Worm (Caenorhabditis elegans) whole organism, L4/young adult: ENCODE data around the gene B0403.3.

ENCODE experiments used
- dao-5 ChIP-seq: sonication (generic microtip); optimal IDR thresholded peaks from 2 replicates; lab custom pipeline; 2016; ENCODE audit warnings: missing genotype, missing genetic modification characterization, moderate library complexity, missing compliant biosample characterization
- him-1 ChIP-seq: sonication (generic microtip); optimal IDR thresholded peaks from 2 replicates; lab custom pipeline; 2016; ENCODE audit warnings: missing genotype, missing genetic modification reagents, missing genetic modification characterization, missing compliant biosample characterization

DNA sequence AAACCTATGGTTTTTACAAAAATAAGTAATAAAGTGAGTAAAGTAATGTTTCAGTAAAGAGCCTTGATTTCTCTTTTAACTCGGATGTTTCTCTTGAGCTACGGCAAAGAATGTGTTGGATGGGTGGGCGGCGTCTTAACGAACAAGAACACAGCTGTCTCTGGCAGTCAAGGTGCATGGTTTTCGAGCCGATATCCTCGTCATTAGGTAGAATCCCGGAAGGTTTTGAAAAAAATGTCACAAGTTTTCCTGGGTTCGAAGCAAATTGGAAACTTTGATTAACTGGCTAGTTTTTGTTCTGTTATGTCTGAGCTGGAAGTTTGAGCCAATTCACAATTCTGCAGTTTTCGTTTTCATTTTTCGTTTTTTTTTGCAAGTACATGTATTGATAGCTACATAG is 12.1 kb upstream of the B0403.3 start, which contains the start of gene B0403.6:
- TF ChIP-seq him-1: no peak
- no peak for TF ChIP-seq dao-5
